Worm (Caenorhabditis elegans) whole organism, L1 larva: ENCODE measurements around the gene F22F7.2.
"Not testable (repeated sequence)": the region's sequence is repeated elsewhere in the genome, so short reads cannot be mapped to it uniquely, and the experiment has no call there.

Experiments
- F16B12.6 ChIP-seq: fragments of 150-350 bp; optimal IDR thresholded peaks from 2 replicates; lab custom pipeline; 2014; ENCODE audit warnings: missing biosample characterization, missing genetic modification characterization
- alr-1 ChIP-seq: fragments of 200-800 bp; sonication (Bioruptor generic); optimal IDR thresholded peaks from 2 replicates; lab custom pipeline; 2018; ENCODE audit warnings: borderline replicate concordance, mild to moderate bottlenecking, missing genetic modification characterization, missing compliant biosample characterization
- aly-2 ChIP-seq: fragments of 150-350 bp; optimal IDR thresholded peaks from 2 replicates; lab custom pipeline; 2014; ENCODE audit warnings: missing biosample characterization, missing genetic modification characterization
- blmp-1 ChIP-seq: fragments of 150-350 bp; optimal IDR thresholded peaks from 2 replicates; lab custom pipeline; 2014; ENCODE audit warnings: missing biosample characterization, missing genetic modification characterization
- ceh-88 ChIP-seq: fragments of 200-800 bp; sonication (Bioruptor generic); IDR thresholded peaks from 2 replicates; pipeline ENCODE4 v1.3.6; 2022; ENCODE audit warnings: missing genetic modification characterization, missing compliant biosample characterization
- dsc-1 ChIP-seq: sonication (generic microtip); optimal IDR thresholded peaks from 2 replicates; lab custom pipeline; 2016; ENCODE audit warnings: mild to moderate bottlenecking, missing genetic modification characterization, missing compliant biosample characterization
- efl-1 ChIP-seq, 4 experiments: fragments of 150-350 bp; optimal IDR thresholded peaks in 3 of 4; peaks in 1 of 4; 1 replicate in 1 of 4; 2 replicates in 3 of 4; lab custom pipeline; 2014; ENCODE audit warnings: missing biosample characterization in 2 of 4, missing genetic modification characterization in 2 of 4, missing genetic modification reagents in 2 of 4
- egl-13 ChIP-seq: sonication (generic microtip); optimal IDR thresholded peaks from 2 replicates; lab custom pipeline; 2016; ENCODE audit warnings: missing genotype, missing genetic modification reagents, missing genetic modification characterization, missing compliant biosample characterization
- egl-27 ChIP-seq, 2 experiments: fragments of 150-350 bp in 1 of 2; sonication (generic microtip); optimal IDR thresholded peaks; 3 replicates each; lab custom pipeline; 2017 to 2018; ENCODE audit warnings: missing biosample characterization in 2 of 2, missing genetic modification characterization in 2 of 2, missing genetic modification reagents in 2 of 2
- elt-3 ChIP-seq, 6 experiments: fragments of 150-350 bp in 1 of 6; sonication (generic microtip); optimal IDR thresholded peaks; 2 replicates each; lab custom pipeline; 2017 to 2018; ENCODE audit warnings: missing biosample characterization in 6 of 6, missing genetic modification characterization in 6 of 6, inconsistent platforms in 1 of 6
- fkh-4 ChIP-seq: sonication (generic microtip); optimal IDR thresholded peaks from 2 replicates; lab custom pipeline; 2016; ENCODE audit warnings: missing compliant biosample characterization, missing genetic modification characterization, borderline replicate concordance
- hlh-17 ChIP-seq: fragments of 200-800 bp; sonication (Bioruptor generic); optimal IDR thresholded peaks from 2 replicates; lab custom pipeline; 2018; ENCODE audit warnings: missing genetic modification characterization, mild to moderate bottlenecking, missing compliant biosample characterization, moderate library complexity, borderline replicate concordance
- hlh-4 ChIP-seq: sonication (generic microtip); optimal IDR thresholded peaks from 2 replicates; lab custom pipeline; 2016; ENCODE audit warnings: mild to moderate bottlenecking, missing genetic modification characterization, missing compliant biosample characterization
- hpl-2 ChIP-seq: fragments of 150-350 bp; optimal IDR thresholded peaks from 2 replicates; lab custom pipeline; 2014; ENCODE audit warnings: missing biosample characterization, missing genetic modification reagents, missing genetic modification characterization
- lin-13 ChIP-seq: fragments of 150-350 bp; optimal IDR thresholded peaks from 2 replicates; lab custom pipeline; 2014; ENCODE audit warnings: missing biosample characterization, missing genetic modification reagents, missing genetic modification characterization
- lin-14 ChIP-seq: fragments of 200-800 bp; sonication (Bioruptor generic); optimal IDR thresholded peaks from 2 replicates; lab custom pipeline; 2018; ENCODE audit warnings: mild to moderate bottlenecking, missing genetic modification characterization, moderate library complexity, missing compliant biosample characterization
- lin-15B ChIP-seq: fragments of 150-350 bp; sonication (generic microtip); optimal IDR thresholded peaks from 3 replicates; lab custom pipeline; 2014; ENCODE audit warnings: missing biosample characterization, missing genetic modification characterization
- lir-3 ChIP-seq: sonication (generic microtip); optimal IDR thresholded peaks from 2 replicates; lab custom pipeline; 2016; ENCODE audit warnings: mild to moderate bottlenecking, missing genetic modification characterization, moderate library complexity, missing compliant biosample characterization; ENCODE audit not compliant: poor library complexity
- lsy-2 ChIP-seq, 2 experiments: fragments of 150-350 bp; optimal IDR thresholded peaks; 2 replicates each; lab custom pipeline; 2014; ENCODE audit warnings: missing biosample characterization in 2 of 2, missing genetic modification characterization in 2 of 2
- mab-9 ChIP-seq: fragments of 200-800 bp; sonication (Bioruptor generic); IDR thresholded peaks from 2 replicates; pipeline ENCODE4 v1.3.6; 2022; ENCODE audit warnings: missing genetic modification reagents, missing genetic modification characterization, missing compliant biosample characterization
- nhr-12 ChIP-seq: sonication (generic microtip); optimal IDR thresholded peaks from 2 replicates; lab custom pipeline; 2017; ENCODE audit warnings: missing biosample characterization, missing genetic modification characterization
- nhr-20 ChIP-seq: sonication (generic microtip); optimal IDR thresholded peaks from 2 replicates; lab custom pipeline; 2016; ENCODE audit warnings: mild to moderate bottlenecking, missing genetic modification characterization, missing compliant biosample characterization
- nhr-47 ChIP-seq: sonication (generic microtip); optimal IDR thresholded peaks from 2 replicates; lab custom pipeline; 2016; ENCODE audit warnings: mild to moderate bottlenecking, missing genetic modification characterization, moderate library complexity, missing compliant biosample characterization
- nhr-71 ChIP-seq: sonication (generic microtip); optimal IDR thresholded peaks from 2 replicates; lab custom pipeline; 2016; ENCODE audit warnings: mild to moderate bottlenecking, missing genetic modification characterization, moderate library complexity, missing compliant biosample characterization
- nhr-84 ChIP-seq: sonication (generic microtip); optimal IDR thresholded peaks from 2 replicates; lab custom pipeline; 2017; ENCODE audit warnings: missing biosample characterization, missing genetic modification characterization
- nhr-85 ChIP-seq: sonication (generic microtip); peaks from one replicate; lab custom pipeline; 2016; ENCODE audit warnings: missing genetic modification characterization, inconsistent platforms, missing compliant biosample characterization
- pag-3 ChIP-seq: sonication (generic microtip); optimal IDR thresholded peaks from 2 replicates; lab custom pipeline; 2017; ENCODE audit warnings: missing genetic modification characterization, mild to moderate bottlenecking, missing compliant biosample characterization, antibody characterized with exemption, borderline replicate concordance; ENCODE audit not compliant: insufficient read depth
- pqm-1 ChIP-seq: sonication (generic microtip); optimal IDR thresholded peaks from 3 replicates; lab custom pipeline; 2017; ENCODE audit warnings: missing biosample characterization, missing genetic modification characterization
- rnt-1 ChIP-seq: sonication (generic microtip); optimal IDR thresholded peaks from 2 replicates; lab custom pipeline; 2016; ENCODE audit warnings: mild to moderate bottlenecking, missing genetic modification characterization, moderate library complexity, missing compliant biosample characterization
- skn-1 ChIP-seq: fragments of 150-350 bp; optimal IDR thresholded peaks from 2 replicates; lab custom pipeline; 2014; ENCODE audit warnings: missing biosample characterization, missing genetic modification characterization
- snpc-4 ChIP-seq: fragments of 150-350 bp; optimal IDR thresholded peaks from 2 replicates; lab custom pipeline; 2014; ENCODE audit warnings: missing biosample characterization, missing genetic modification characterization
- snu-23 ChIP-seq: sonication (generic microtip); optimal IDR thresholded peaks from 2 replicates; lab custom pipeline; 2016; ENCODE audit warnings: missing genetic modification characterization, missing compliant biosample characterization
- tbx-2 ChIP-seq: sonication (generic microtip); optimal IDR thresholded peaks from 2 replicates; lab custom pipeline; 2016; ENCODE audit warnings: missing genetic modification characterization, missing compliant biosample characterization
- unc-62 ChIP-seq: fragments of 150-350 bp; optimal IDR thresholded peaks from 2 replicates; lab custom pipeline; 2014; ENCODE audit warnings: missing biosample characterization, missing genetic modification reagents, missing genetic modification characterization

The F22F7.2 gene

DNA sequence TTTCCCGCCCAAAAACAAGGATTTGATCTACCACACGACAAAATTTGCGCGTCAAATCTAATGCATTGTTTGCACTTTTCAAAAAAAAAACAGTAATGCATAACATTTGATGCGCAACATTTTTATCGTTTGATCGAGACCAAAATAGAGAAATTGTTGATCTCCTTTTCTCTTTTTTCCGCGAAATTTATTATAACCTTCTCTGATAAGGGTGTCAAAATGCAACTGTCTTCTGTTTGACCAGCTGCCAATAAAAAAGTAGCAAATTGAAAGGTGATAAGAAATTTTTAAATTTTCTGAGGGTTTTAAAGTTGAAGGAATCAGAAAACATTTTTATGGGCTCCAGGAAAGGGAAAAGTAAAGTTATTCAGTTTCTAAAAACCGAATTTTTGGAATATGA, 14.4 kb downstream of the F22F7.2 start:
- TF ChIP-seq nhr-84 (tag; lab: Kevin White, UChicago) (no peak), nhr-20 (tag; lab: Kevin White, UChicago) (peak; percentile 12), blmp-1 (tag; lab: Kevin White, UChicago) (peak; percentile 66), hlh-17 (GFP tag; lab: Kevin White, UChicago) (no peak), lin-13 (GFP tag; lab: Kevin White, UChicago) (no peak), lir-3 (tag; lab: Kevin White, UChicago) (no peak)

DNA sequence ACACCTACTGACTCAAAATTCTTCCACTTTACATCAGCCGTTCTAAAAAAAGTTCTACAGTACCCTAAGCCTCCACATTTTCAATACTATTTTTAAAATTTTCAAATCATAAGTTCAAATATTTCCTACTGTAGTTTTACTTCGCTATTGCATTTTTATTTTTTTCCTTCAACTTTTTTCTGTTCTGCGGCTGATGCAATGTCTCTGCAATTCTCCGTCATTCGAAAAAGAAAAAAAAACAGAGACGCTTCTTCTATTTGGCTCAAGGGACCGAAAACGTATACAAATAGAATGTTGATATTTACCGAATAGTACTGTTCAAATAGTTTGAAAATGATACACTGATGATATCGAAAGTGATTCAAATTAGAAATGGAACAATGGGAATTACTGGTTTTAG, 15.7 kb downstream of the F22F7.2 start:
- peak in 1 of 2 experiments; percentile 71 for TF ChIP-seq lsy-2 (tag; optimal IDR thresholded peaks at IDR 0.05; lab: Kevin White, UChicago)
- no peak for TF ChIP-seq lin-15B
- no peak for TF ChIP-seq lir-3 (tag; lab: Kevin White, UChicago)
- TF ChIP-seq dsc-1 (tag; lab: Kevin White, UChicago), result no peak
- TF ChIP-seq nhr-84 (tag; lab: Kevin White, UChicago), result no peak
- no peak for TF ChIP-seq mab-9 (GFP tag; lab: Robert Waterston, UW)
- TF ChIP-seq hlh-4 (tag; lab: Kevin White, UChicago), result no peak
- peak; percentile 67 for TF ChIP-seq rnt-1
- TF ChIP-seq skn-1 (tag; lab: Kevin White, UChicago), result no peak

DNA sequence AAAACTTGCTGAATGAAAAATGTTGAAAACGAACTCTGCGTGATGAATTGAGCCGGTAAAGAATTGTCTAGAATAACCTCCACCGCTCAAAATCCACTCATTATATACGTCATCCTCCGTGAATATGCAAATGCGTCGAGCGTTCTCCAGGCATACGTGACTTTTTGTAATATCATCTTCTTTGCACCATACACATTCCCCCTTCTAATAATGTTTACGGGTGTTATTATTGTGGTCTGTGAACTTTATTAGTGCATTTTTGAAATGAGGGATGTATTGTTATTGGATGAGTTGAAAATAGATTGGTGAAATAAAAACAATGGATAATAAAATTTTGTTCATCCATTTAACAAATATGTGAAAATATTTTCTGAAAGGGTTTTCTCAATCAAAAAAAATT, 17.3 kb downstream of the F22F7.2 start, which contains the start of gene F22F7.7:
Gene F22F7.7 (minus strand): TSS at position 125 of the 400 bp plus-strand sequence.
- TF ChIP-seq snpc-4, result no peak
- no peak for TF ChIP-seq lin-14 (GFP tag; lab: Kevin White, UChicago)
- no peak for TF ChIP-seq efl-1 (optimal IDR thresholded peaks at IDR 0.05; lab: Kevin White, UChicago)
- no peak for TF ChIP-seq efl-1 (GFP tag; optimal IDR thresholded peaks at IDR 0.05 in 1 of 2; lab: Kevin White, UChicago)
- TF ChIP-seq egl-13 (tag; lab: Kevin White, UChicago), result no peak
- TF ChIP-seq nhr-12 (tag; lab: Kevin White, UChicago), result no peak
- no peak for TF ChIP-seq fkh-4 (tag; lab: Kevin White, UChicago)
- no peak for TF ChIP-seq lin-13 (GFP tag; lab: Kevin White, UChicago)
- TF ChIP-seq lsy-2 (tag; optimal IDR thresholded peaks at IDR 0.05; lab: Kevin White, UChicago), result no peak
- no peak for TF ChIP-seq unc-62
- no peak for TF ChIP-seq ceh-88 (GFP tag; lab: Robert Waterston, UW)
- TF ChIP-seq lir-3 (tag; lab: Kevin White, UChicago), result no peak
- no peak for TF ChIP-seq snu-23 (GFP tag; lab: Kevin White, UChicago)
- no peak for TF ChIP-seq tbx-2
- no peak for TF ChIP-seq egl-27 (tag; optimal IDR thresholded peaks at IDR 0.05; lab: Kevin White, UChicago)
- TF ChIP-seq elt-3 (tag; optimal IDR thresholded peaks at IDR 0.05; lab: Kevin White, UChicago), result no peak
- no peak for TF ChIP-seq nhr-85 (tag; lab: Kevin White, UChicago)
- no peak for TF ChIP-seq F16B12.6
- TF ChIP-seq pag-3 (tag; lab: Kevin White, UChicago), result no peak
- TF ChIP-seq hpl-2 (GFP tag; lab: Kevin White, UChicago), result no peak

DNA sequence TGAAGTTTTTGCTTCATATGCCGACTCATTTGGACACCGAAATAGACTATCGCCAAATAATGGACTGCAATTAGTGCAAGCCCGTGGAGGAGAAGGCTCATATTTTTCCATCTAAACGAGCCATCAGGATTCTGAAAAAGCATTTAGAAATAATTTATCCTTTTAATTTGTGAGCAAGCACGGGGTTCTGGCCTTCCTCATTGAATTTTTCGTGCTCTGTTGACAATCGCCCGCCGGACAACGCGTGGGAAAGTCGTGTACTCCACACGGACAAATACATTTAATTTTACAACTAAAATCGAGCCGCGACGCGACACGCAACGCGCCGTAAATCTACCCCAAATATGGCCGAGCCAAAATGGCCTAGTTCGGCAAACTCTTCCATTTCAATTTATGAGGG, 21.8 kb downstream of the F22F7.2 start, which contains the start of gene F22F7.12:
Gene F22F7.12 (minus strand): TSS at position 101 of the 400 bp plus-strand sequence.
- not testable (repeated sequence) for TF ChIP-seq pqm-1, nhr-47, alr-1 (tag; lab: Kevin White, UChicago)

DNA sequence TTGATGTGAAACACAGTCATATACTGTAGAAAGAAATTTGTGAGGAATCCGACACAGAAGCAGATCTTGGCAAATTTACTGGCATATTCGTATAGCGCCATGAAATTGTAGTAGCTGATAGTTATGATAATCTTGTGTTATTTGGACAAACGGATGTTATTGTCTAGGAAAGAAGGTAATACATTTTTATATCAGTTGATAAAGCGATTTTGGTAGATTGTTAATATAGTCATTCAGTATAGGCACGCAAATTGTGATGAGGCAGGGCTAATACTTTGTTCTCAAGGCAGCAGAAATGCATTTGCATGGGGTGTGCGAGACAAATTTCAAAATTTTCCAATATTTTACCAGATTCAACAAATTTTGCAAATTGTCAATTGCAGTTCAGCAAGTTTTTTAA, 23.5 kb downstream of the F22F7.2 start, which contains the start of gene str-52:
Gene str-52 (minus strand): TSS at position 101 of the 400 bp plus-strand sequence.
- TF ChIP-seq nhr-47 (tag; lab: Kevin White, UChicago), result no peak
- TF ChIP-seq efl-1 (optimal IDR thresholded peaks at IDR 0.05; lab: Kevin White, UChicago), result no peak
- peak in 1 of 2 experiments; percentile 28 for TF ChIP-seq efl-1 (GFP tag; optimal IDR thresholded peaks at IDR 0.05 in 1 of 2; lab: Kevin White, UChicago)
- TF ChIP-seq nhr-71 (tag; lab: Kevin White, UChicago), result no peak
- no peak for TF ChIP-seq aly-2 (tag; lab: Kevin White, UChicago)
